Worm (Caenorhabditis elegans): ENCODE results near the gene T28A11.19.

T28A11.19 gene

DNA sequence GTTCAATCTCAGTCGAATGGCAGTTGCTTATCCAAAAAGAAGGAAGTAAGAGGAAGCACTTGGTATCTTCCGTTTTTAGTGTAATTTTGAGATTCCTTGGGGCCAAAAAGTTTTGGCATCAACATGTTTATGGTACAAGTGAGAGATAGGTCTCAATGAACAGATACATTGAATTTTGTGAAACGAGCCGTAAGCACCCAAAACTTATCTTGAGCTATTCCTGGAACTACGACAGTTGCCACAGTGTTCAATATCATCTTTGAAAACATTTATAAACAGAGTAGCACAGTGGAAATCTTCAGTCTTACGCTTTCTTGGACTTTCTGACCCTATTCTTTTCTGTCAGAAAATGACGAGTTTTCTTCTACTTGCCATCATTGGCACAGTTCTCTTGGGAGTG is 5.7 kb upstream of the T28A11.19 start, which contains the start of gene T28A11.3:
Gene T28A11.3 (plus strand): TSS at position 301 of the 400 bp plus-strand sequence.
- no peak for TF ChIP-seq sea-2 (GFP tag; optimal IDR thresholded peaks at IDR 0.05)
- no peak for TF ChIP-seq egl-27 (tag; optimal IDR thresholded peaks at IDR 0.05)
- no peak for TF ChIP-seq mdl-1 (tag; optimal IDR thresholded peaks at IDR 0.05)
- TF ChIP-seq nhr-77 (tag; optimal IDR thresholded peaks at IDR 0.05) = no peak
- TF ChIP-seq lin-39 (tag; optimal IDR thresholded peaks at IDR 0.05) = no peak
- TF ChIP-seq egl-5 (tag; optimal IDR thresholded peaks at IDR 0.05) = no peak
- no peak for TF ChIP-seq ceh-28 (tag; optimal IDR thresholded peaks at IDR 0.05)
- TF ChIP-seq unc-62 (GFP tag; optimal IDR thresholded peaks at IDR 0.05) = no peak
- TF ChIP-seq nhr-67 (tag; optimal IDR thresholded peaks at IDR 0.05) = no peak
- no peak for TF ChIP-seq nhr-237 (tag; optimal IDR thresholded peaks at IDR 0.05)
- no peak for TF ChIP-seq ama-1 (optimal IDR thresholded peaks at IDR 0.05)
- TF ChIP-seq fos-1 (tag; optimal IDR thresholded peaks at IDR 0.05) = no peak
- no peak for TF ChIP-seq pqm-1 (tag; optimal IDR thresholded peaks at IDR 0.05)
- no peak for TF ChIP-seq pha-4 (tag; optimal IDR thresholded peaks at IDR 0.05)
- TF ChIP-seq nhr-25 (tag; optimal IDR thresholded peaks at IDR 0.05) = no peak

DNA sequence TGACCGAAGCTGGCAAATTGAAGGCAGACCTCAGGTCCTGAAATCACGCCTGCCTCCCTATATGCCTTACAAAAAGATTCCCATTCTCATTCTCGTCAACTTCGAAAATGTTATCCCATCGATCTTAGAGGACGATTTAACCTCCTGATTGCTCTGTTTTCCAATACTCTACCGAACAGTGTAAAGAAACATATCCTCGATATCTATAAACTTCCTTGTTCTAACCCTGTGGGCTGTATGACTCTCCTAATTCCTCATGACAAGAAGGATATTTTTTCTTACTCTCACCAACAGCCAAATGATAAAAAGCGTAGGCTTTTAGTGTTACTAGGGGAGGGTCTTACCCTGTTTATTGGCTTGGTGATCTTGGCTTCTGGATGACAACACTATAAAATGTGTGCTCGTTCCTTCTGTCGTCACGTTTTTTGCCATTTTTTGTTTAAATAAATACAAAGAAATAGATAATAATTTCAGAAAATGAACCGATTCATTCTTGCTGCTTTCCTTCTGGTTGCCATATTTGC is 4.3 kb upstream of the T28A11.19 start, which contains the start of gene T28A11.4:
Gene T28A11.4 (plus strand): TSS at position 474 of the 524 bp plus-strand sequence.
- TF ChIP-seq lin-15B (tag; optimal IDR thresholded peaks at IDR 0.05) (no peak), lsy-12 (tag; optimal IDR thresholded peaks at IDR 0.05) (no peak), ztf-4 (tag; optimal IDR thresholded peaks at IDR 0.05) (no peak), nhr-28 (tag; optimal IDR thresholded peaks at IDR 0.05) (no peak), lin-39 (tag; optimal IDR thresholded peaks at IDR 0.05) (no peak), fos-1 (tag; optimal IDR thresholded peaks at IDR 0.05) (no peak), nhr-67 (tag; optimal IDR thresholded peaks at IDR 0.05) (no peak), pha-4 (tag; optimal IDR thresholded peaks at IDR 0.05) (no peak), ceh-16 (tag; optimal IDR thresholded peaks at IDR 0.05) (no peak), unc-39 (tag; optimal IDR thresholded peaks at IDR 0.05) (no peak), hmg-11 (tag; optimal IDR thresholded peaks at IDR 0.05) (no peak), elt-2 (tag; optimal IDR thresholded peaks at IDR 0.05) (no peak), eor-1 (tag; optimal IDR thresholded peaks at IDR 0.05) (no peak), ztf-11 (tag; optimal IDR thresholded peaks at IDR 0.05) (no peak), egl-27 (tag; optimal IDR thresholded peaks at IDR 0.05) (no peak), elt-1 (tag; optimal IDR thresholded peaks at IDR 0.05) (no peak), zag-1 (tag; optimal IDR thresholded peaks at IDR 0.05) (no peak), aly-2 (tag; optimal IDR thresholded peaks at IDR 0.05) (no peak), ceh-28 (tag; optimal IDR thresholded peaks at IDR 0.05) (no peak), ceh-82 (tag; optimal IDR thresholded peaks at IDR 0.05) (no peak)

DNA sequence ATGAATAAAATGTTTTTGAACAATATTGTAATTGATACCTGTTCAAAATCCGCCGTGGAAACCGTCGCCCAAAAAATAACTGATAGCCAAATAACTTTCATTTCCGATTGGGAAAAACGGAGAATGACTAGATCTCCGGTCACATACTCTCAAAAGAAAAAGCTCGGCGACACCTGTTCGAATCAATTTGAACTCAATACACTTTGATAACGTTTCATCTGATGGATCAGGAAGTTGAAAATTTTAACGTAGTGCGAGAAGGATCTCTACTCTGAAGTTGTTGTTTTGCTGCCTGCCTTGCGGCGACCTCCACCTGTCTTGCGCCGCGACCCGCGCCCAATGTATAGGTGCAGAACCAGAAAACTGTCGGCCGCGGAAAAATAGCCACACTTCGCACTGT is 3.8 kb upstream of the T28A11.19 start, which contains the start of gene T28A11.20:
Gene T28A11.20 (minus strand): TSS at position 101 of the 400 bp plus-strand sequence.
- TF ChIP-seq egl-27 (tag; optimal IDR thresholded peaks at IDR 0.05) (no peak), ceh-28 (tag; optimal IDR thresholded peaks at IDR 0.05) (no peak), zag-1 (tag; optimal IDR thresholded peaks at IDR 0.05) (no peak), aly-2 (tag; optimal IDR thresholded peaks at IDR 0.05) (no peak), unc-39 (tag; optimal IDR thresholded peaks at IDR 0.05) (no peak), nhr-237 (tag; optimal IDR thresholded peaks at IDR 0.05) (no peak), lsy-12 (tag; optimal IDR thresholded peaks at IDR 0.05) (no peak)

- no peak for TF ChIP-seq mdl-1 (tag; optimal IDR thresholded peaks at IDR 0.05)
- TF ChIP-seq nfya-1 (tag; optimal IDR thresholded peaks at IDR 0.05; ENCODE audit: insufficient read depth) = no peak
- TF ChIP-seq jun-1 (tag; optimal IDR thresholded peaks at IDR 0.05) = no peak
- TF ChIP-seq ZK546.5 (tag; optimal IDR thresholded peaks at IDR 0.05) = no peak
- no peak for TF ChIP-seq nhr-77 (tag; optimal IDR thresholded peaks at IDR 0.05)
- TF ChIP-seq aly-2 (tag; optimal IDR thresholded peaks at IDR 0.05) = no peak
- TF ChIP-seq R02D3.7 (tag; optimal IDR thresholded peaks at IDR 0.05) = no peak
- no peak for TF ChIP-seq pqm-1 (tag; optimal IDR thresholded peaks at IDR 0.05)
- no peak for TF ChIP-seq ceh-82 (tag; optimal IDR thresholded peaks at IDR 0.05)
- TF ChIP-seq egl-5 (tag; optimal IDR thresholded peaks at IDR 0.05) = no peak
- no peak for TF ChIP-seq elt-3 (tag; optimal IDR thresholded peaks at IDR 0.05)
- TF ChIP-seq daf-12 (tag; optimal IDR thresholded peaks at IDR 0.05) = no peak
Measured at ce11 chrV:3267950-3268349, 1.4 kb downstream of the T28A11.19 start, which contains the start of gene T28A11.18. T28A11.18 (minus strand) TSS chrV:3268050.
